Worm (Caenorhabditis elegans) whole organism, L4/young adult: ENCODE results near the gene gldi-4.

Experiments used
- W03F9.2 ChIP-seq: fragments of 150-350 bp; optimal IDR thresholded peaks from 2 replicates; lab custom pipeline; 2014; ENCODE audit warnings: missing biosample characterization, missing genetic modification characterization
- him-1 ChIP-seq: sonication (generic microtip); optimal IDR thresholded peaks from 2 replicates; lab custom pipeline; 2016; ENCODE audit warnings: missing genotype, missing genetic modification reagents, missing genetic modification characterization, missing compliant biosample characterization

DNA sequence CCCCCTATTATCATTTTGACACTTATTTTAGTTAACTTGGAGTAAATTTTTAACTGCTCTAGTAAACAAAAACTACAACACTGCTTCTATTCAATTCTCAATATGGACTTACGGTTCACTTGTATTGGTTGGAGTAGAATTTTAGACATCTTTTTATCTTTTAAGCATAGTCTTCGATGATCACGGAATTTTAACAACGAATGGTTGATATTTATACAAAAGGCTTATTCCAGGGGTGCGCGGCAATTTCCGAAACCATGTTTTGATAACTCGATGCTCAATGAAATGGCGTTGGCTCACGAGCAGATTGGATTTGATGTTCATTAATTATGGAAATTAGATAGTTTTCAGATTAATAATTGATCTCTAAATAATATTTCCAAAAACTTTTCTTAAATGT is 26.0 kb downstream of the gldi-4 start:
- TF ChIP-seq W03F9.2 (tag; lab: Kevin White, UChicago), result no peak
- no peak for TF ChIP-seq him-1 (tag; lab: Kevin White, UChicago)
